Fruit fly (Drosophila melanogaster): ENCODE data around the gene SmydA-8.

SmydA-8 gene

dm6 chrX:2249763-2250162 is 36.2 kb upstream of the SmydA-8 start, which contains the start of gene crn (continued):
- TF ChIP-seq pb (GFP tag; optimal IDR thresholded peaks at IDR 0.05): no peak
- TF ChIP-seq vnd (GFP tag; IDR thresholded peaks at IDR 0.05; ENCODE audit: partially characterized antibody): peak; percentile 58; the same call in 2 of the 3 replicates
- TF ChIP-seq CG2889 (GFP tag; IDR thresholded peaks at IDR 0.05): no peak
- no peak for TF ChIP-seq ken (GFP tag; IDR thresholded peaks at IDR 0.05)
- TF ChIP-seq CG10543 (GFP tag; optimal IDR thresholded peaks at IDR 0.05): no peak
- no peak for TF ChIP-seq CG15011 (GFP tag; optimal IDR thresholded peaks at IDR 0.05)
- TF ChIP-seq trem (tag; optimal IDR thresholded peaks at IDR 0.05): peak; percentile 17
- no peak for TF ChIP-seq CG18619 (GFP tag; optimal IDR thresholded peaks at IDR 0.05)
- no peak for TF ChIP-seq nom (GFP tag; optimal IDR thresholded peaks at IDR 0.05)
- TF ChIP-seq CG8359 (GFP tag; optimal IDR thresholded peaks at IDR 0.05; ENCODE audit: borderline replicate concordance): no peak
- no peak for TF ChIP-seq gem (tag; optimal IDR thresholded peaks at IDR 0.05)
- no peak for TF ChIP-seq ind (GFP tag; optimal IDR thresholded peaks at IDR 0.05)
- no peak for TF ChIP-seq en (GFP tag; optimal IDR thresholded peaks at IDR 0.05)
- no peak for TF ChIP-seq CG6765 (GFP tag; optimal IDR thresholded peaks at IDR 0.05)
- TF ChIP-seq Jarid2 (GFP tag; optimal IDR thresholded peaks at IDR 0.05): no peak
- TF ChIP-seq NC2α (GFP tag; optimal IDR thresholded peaks at IDR 0.05): no peak
- no peak for TF ChIP-seq CG12942 (GFP tag; optimal IDR thresholded peaks at IDR 0.05)
- TF ChIP-seq NfI (GFP tag; optimal IDR thresholded peaks at IDR 0.05): no peak
- no peak for TF ChIP-seq dmrt99B (tag; optimal IDR thresholded peaks at IDR 0.05)
- TF ChIP-seq Spps (tag; optimal IDR thresholded peaks at IDR 0.05): no peak
- no peak for TF ChIP-seq CG6683 (GFP tag; optimal IDR thresholded peaks at IDR 0.05)
- no peak for TF ChIP-seq CG7271 (tag; optimal IDR thresholded peaks at IDR 0.05)
- TF ChIP-seq CG2202 (tag; optimal IDR thresholded peaks at IDR 0.05): no peak

- TF ChIP-seq gem (tag; optimal IDR thresholded peaks at IDR 0.05): no peak
- no peak for TF ChIP-seq Taf1 (GFP tag; IDR thresholded peaks at IDR 0.05)
- no peak for TF ChIP-seq Mes4 (GFP tag; optimal IDR thresholded peaks at IDR 0.05)
- no peak for TF ChIP-seq CG1233 (GFP tag; optimal IDR thresholded peaks at IDR 0.05)
- no peak for TF ChIP-seq NfI (GFP tag; optimal IDR thresholded peaks at IDR 0.05)
- no peak for TF ChIP-seq CG11398 (GFP tag; optimal IDR thresholded peaks at IDR 0.05)
- TF ChIP-seq ERR (GFP tag; optimal IDR thresholded peaks at IDR 0.05): no peak
- no peak for TF ChIP-seq az2 (GFP tag; optimal IDR thresholded peaks at IDR 0.05)
- no peak for TF ChIP-seq Scr (GFP tag; IDR thresholded peaks at IDR 0.05; ENCODE audit: partially characterized antibody)
- no peak for TF ChIP-seq B-H1 (GFP tag; IDR thresholded peaks at IDR 0.05)
- TF ChIP-seq CG15479 (GFP tag; optimal IDR thresholded peaks at IDR 0.05): no peak
- TF ChIP-seq CG4282 (GFP tag; optimal IDR thresholded peaks at IDR 0.05): no peak
- TF ChIP-seq CG9437 (GFP tag; optimal IDR thresholded peaks at IDR 0.05): no peak
- TF ChIP-seq CG10462 (GFP tag; optimal IDR thresholded peaks at IDR 0.05): no peak
- TF ChIP-seq gcm (GFP tag; optimal IDR thresholded peaks at IDR 0.05): no peak
- no peak for TF ChIP-seq CG4424 (GFP tag; optimal IDR thresholded peaks at IDR 0.05)
- TF ChIP-seq CG2712 (tag; optimal IDR thresholded peaks at IDR 0.05): no peak
- TF ChIP-seq trh (GFP tag; optimal IDR thresholded peaks at IDR 0.05): no peak
Measured at dm6 chrX:2245931-2246330, 32.3 kb upstream of the SmydA-8 start, which contains the start of gene Or2a. Gene Or2a (plus strand): TSS chrX:2246231.

- TF ChIP-seq Awh (GFP tag; IDR thresholded peaks at IDR 0.05): no peak
- TF ChIP-seq Elba2 (GFP tag; optimal IDR thresholded peaks at IDR 0.05): peak; percentile 11
- peak; percentile 97 for TF ChIP-seq CG9437 (GFP tag; optimal IDR thresholded peaks at IDR 0.05)
Measured at dm6 chrX:2244753-2245152, 31.1 kb upstream of the SmydA-8 start.
